Fruit fly (Drosophila melanogaster) whole organism, wandering third instar larva: Measurements from ENCODE around the gene CG45488.

Experiments
- Abd-B ChIP-seq: fragments of >200 bp; optimal IDR thresholded peaks from 2 replicates; lab custom pipeline; 2017; ENCODE audit warnings: missing biosample characterization, missing genetic modification characterization
- CG32264 ChIP-seq: fragments of 200-800 bp; sonication (Bioruptor generic); optimal IDR thresholded peaks from 2 replicates; lab custom pipeline; 2016; ENCODE audit warnings: missing biosample characterization, missing genetic modification characterization
- CG9705 ChIP-seq: fragments of 200-800 bp; sonication (Bioruptor generic); optimal IDR thresholded peaks from 2 replicates; lab custom pipeline; 2018; ENCODE audit warnings: missing biosample characterization, mild to moderate bottlenecking, missing genetic modification characterization
- CrebA ChIP-seq: fragments of 200-800 bp; sonication (Bioruptor generic); optimal IDR thresholded peaks from 2 replicates; lab custom pipeline; 2016; ENCODE audit warnings: missing biosample characterization, mild to moderate bottlenecking, missing genetic modification characterization, borderline replicate concordance
- Dfd ChIP-seq: fragments of >200 bp; optimal IDR thresholded peaks from 2 replicates; lab custom pipeline; 2017; ENCODE audit warnings: missing biosample characterization, missing genetic modification characterization
- Dif ChIP-seq: fragments of 200-275, 200-300 bp; sonication (Bioruptor generic); optimal IDR thresholded peaks from 2 replicates; lab custom pipeline; 2018; ENCODE audit warnings: missing biosample characterization, missing genetic modification characterization; ENCODE audit not compliant: partially characterized antibody
- GATAd ChIP-seq: sonication (Bioruptor generic); optimal IDR thresholded peaks from 2 replicates; lab custom pipeline; 2016; ENCODE audit warnings: missing biosample characterization, missing genetic modification characterization
- HLH106 ChIP-seq: fragments of 200-800 bp; optimal IDR thresholded peaks from 3 replicates; lab custom pipeline; 2019; ENCODE audit warnings: missing biosample characterization, mild to moderate bottlenecking, missing genetic modification characterization, moderate library complexity
- Hnf4 ChIP-seq: fragments of 200-800 bp; sonication (Bioruptor generic); optimal IDR thresholded peaks from 2 replicates; lab custom pipeline; 2016; ENCODE audit warnings: missing biosample characterization, mild to moderate bottlenecking, missing genetic modification characterization
- Hr78 ChIP-seq: fragments of >200 bp; optimal IDR thresholded peaks from 2 replicates; lab custom pipeline; 2017; ENCODE audit warnings: missing biosample characterization, missing genetic modification characterization
- Hr83 ChIP-seq: fragments of 200-300 bp; sonication (Bioruptor generic); optimal IDR thresholded peaks from 2 replicates; lab custom pipeline; 2016; ENCODE audit warnings: missing biosample characterization, mild to moderate bottlenecking, missing genetic modification characterization, moderate library complexity; ENCODE audit not compliant: poor library complexity, severe bottlenecking
- Jra ChIP-seq: sonication (Bioruptor generic); optimal IDR thresholded peaks from 2 replicates; lab custom pipeline; 2016; ENCODE audit warnings: missing biosample characterization, missing genetic modification characterization
- Mio ChIP-seq: sonication (Bioruptor generic); optimal IDR thresholded peaks from 2 replicates; lab custom pipeline; 2016; ENCODE audit warnings: missing biosample characterization, missing genetic modification characterization
- Myc ChIP-seq: fragments of >200 bp; optimal IDR thresholded peaks from 2 replicates; lab custom pipeline; 2017
- N ChIP-seq: fragments of >200 bp; optimal IDR thresholded peaks from 2 replicates; lab custom pipeline; 2018; ENCODE audit warnings: missing biosample characterization, missing external identifiers, missing genetic modification characterization
- OdsH ChIP-seq: fragments of 200-800 bp; sonication (Bioruptor generic); optimal IDR thresholded peaks from 2 replicates; lab custom pipeline; 2016; ENCODE audit warnings: missing biosample characterization, mild to moderate bottlenecking, missing genetic modification characterization
- Rel ChIP-seq, 2 experiments: fragments of 200-800 bp; sonication (Bioruptor generic) in 1 of 2; optimal IDR thresholded peaks; 2 replicates in 1 of 2; 3 replicates in 1 of 2; lab custom pipeline; 2016 to 2019; ENCODE audit warnings: mild to moderate bottlenecking in 2 of 2, missing biosample characterization in 2 of 2, missing genetic modification characterization in 2 of 2, moderate library complexity in 1 of 2
- Sp1 ChIP-seq: fragments of 200-800 bp; sonication (Bioruptor generic); optimal IDR thresholded peaks from 3 replicates; lab custom pipeline; 2019; ENCODE audit warnings: missing biosample characterization, mild to moderate bottlenecking, missing genetic modification characterization, moderate library complexity
- Vsx2 ChIP-seq: fragments of 200-300, 225-300 bp; sonication (Bioruptor generic); optimal IDR thresholded peaks from 2 replicates; lab custom pipeline; 2018; ENCODE audit warnings: missing biosample characterization, missing genetic modification characterization; ENCODE audit not compliant: partially characterized antibody
- br ChIP-seq: fragments of 200-800 bp; sonication (Bioruptor generic); optimal IDR thresholded peaks from 2 replicates; lab custom pipeline; 2016; ENCODE audit warnings: missing biosample characterization, missing genetic modification characterization
- brk ChIP-seq: fragments of 200-800 bp; sonication (Bioruptor generic); optimal IDR thresholded peaks from 2 replicates; lab custom pipeline; 2016; ENCODE audit warnings: missing biosample characterization, mild to moderate bottlenecking, missing genetic modification characterization
- dl ChIP-seq, 2 experiments: fragments of 175-275, 200-275 bp in 1 of 2; fragments of 200-275 bp in 1 of 2; sonication (Bioruptor generic); optimal IDR thresholded peaks; lab custom pipeline; 2018; ENCODE audit warnings: mild to moderate bottlenecking in 2 of 2, missing biosample characterization in 2 of 2, missing genetic modification characterization in 2 of 2, moderate library complexity in 2 of 2; ENCODE audit not compliant: partially characterized antibody in 2 of 2, insufficient read depth in 1 of 2
- dmrt93B ChIP-seq: fragments of 200-800 bp; sonication (Bioruptor generic); optimal IDR thresholded peaks from 2 replicates; lab custom pipeline; 2018; ENCODE audit warnings: missing biosample characterization, mild to moderate bottlenecking, missing genetic modification characterization
- dsf ChIP-seq: sonication (Bioruptor generic); optimal IDR thresholded peaks from 2 replicates; lab custom pipeline; 2016; ENCODE audit warnings: missing biosample characterization, missing genetic modification characterization, borderline replicate concordance
- ey ChIP-seq: fragments of 200-800 bp; sonication (Bioruptor generic); optimal IDR thresholded peaks from 2 replicates; lab custom pipeline; 2016; ENCODE audit warnings: missing biosample characterization, missing genetic modification characterization
- foxo ChIP-seq, 2 experiments: fragments of 200-800 bp; sonication (Bioruptor generic); optimal IDR thresholded peaks; 2 replicates in 1 of 2; 3 replicates in 1 of 2; lab custom pipeline; 2016 to 2017; ENCODE audit warnings: missing biosample characterization in 2 of 2, missing genetic modification characterization in 2 of 2
- fru ChIP-seq: fragments of 200-800 bp; sonication (Bioruptor generic); optimal IDR thresholded peaks from 3 replicates; lab custom pipeline; 2016; ENCODE audit warnings: missing biosample characterization, mild to moderate bottlenecking, missing genetic modification characterization
- h ChIP-seq: fragments of 200-800 bp; sonication (Bioruptor generic); optimal IDR thresholded peaks from 3 replicates; lab custom pipeline; 2016; ENCODE audit warnings: missing biosample characterization, mild to moderate bottlenecking, missing genetic modification characterization
- jim ChIP-seq: fragments of 175-275, 200-325 bp; sonication (Bioruptor generic); optimal IDR thresholded peaks from 2 replicates; lab custom pipeline; 2016; ENCODE audit warnings: missing biosample characterization, mild to moderate bottlenecking, missing genetic modification characterization
- lola ChIP-seq: fragments of >200 bp; optimal IDR thresholded peaks from 2 replicates; lab custom pipeline; 2017; ENCODE audit warnings: missing biosample characterization, missing genetic modification characterization
- pan ChIP-seq: fragments of >200 bp; optimal IDR thresholded peaks from 2 replicates; lab custom pipeline; 2017
- psq ChIP-seq: fragments of 200-800 bp; sonication (Bioruptor generic); optimal IDR thresholded peaks from 3 replicates; lab custom pipeline; 2017; ENCODE audit warnings: missing biosample characterization, mild to moderate bottlenecking, missing genetic modification characterization, moderate library complexity
- rgr ChIP-seq: fragments of 200-800 bp; sonication (Bioruptor generic); optimal IDR thresholded peaks from 3 replicates; lab custom pipeline; 2016; ENCODE audit warnings: missing biosample characterization, mild to moderate bottlenecking, missing genetic modification characterization
- sage ChIP-seq: fragments of 200-800 bp; sonication (Bioruptor generic); optimal IDR thresholded peaks from 2 replicates; lab custom pipeline; 2016; ENCODE audit warnings: missing biosample characterization, mild to moderate bottlenecking, missing genetic modification characterization
- sv ChIP-seq: fragments of 200-800 bp; sonication (Bioruptor generic); optimal IDR thresholded peaks from 3 replicates; lab custom pipeline; 2016; ENCODE audit warnings: missing biosample characterization, missing genetic modification characterization
- tai ChIP-seq: sonication (Bioruptor generic); optimal IDR thresholded peaks from 2 replicates; lab custom pipeline; 2016; ENCODE audit warnings: missing biosample characterization, missing genetic modification characterization
- usp ChIP-seq: fragments of >200 bp; optimal IDR thresholded peaks from 2 replicates; lab custom pipeline; 2017; ENCODE audit warnings: missing biosample characterization, missing genetic modification characterization
- woc ChIP-seq: sonication (Bioruptor generic); optimal IDR thresholded peaks from 2 replicates; lab custom pipeline; 2016; ENCODE audit warnings: missing biosample characterization, mild to moderate bottlenecking, missing genetic modification characterization

The CG45488 gene

dm6 chrX:19876836-19877468 is 43.3 kb downstream of the CG45488 start:
- TF ChIP-seq h (GFP tag; lab: Kevin White, UChicago) (peak; percentile 66), pan (lab: Kevin White, UChicago) (no peak), Mio (GFP tag; lab: Kevin White, UChicago) (no peak), dsf (no peak), Abd-B (GFP tag; lab: Kevin White, UChicago) (no peak), CrebA (GFP tag; lab: Kevin White, UChicago) (no peak), Myc (lab: Kevin White, UChicago) (no peak), sv (GFP tag; lab: Kevin White, UChicago) (no peak), CG32264 (GFP tag; lab: Kevin White, UChicago) (no peak), Sp1 (peak; percentile 65), rgr (GFP tag; lab: Kevin White, UChicago) (peak; percentile 72), fru (peak; percentile 81), dl (GFP tag; optimal IDR thresholded peaks at IDR 0.05; lab: Kevin White, UChicago; ENCODE audit: insufficient read depth in 1 of 2, partially characterized antibody in 2 of 2) (peak; percentile 57 to 75), GATAd (no peak), Rel (GFP tag; optimal IDR thresholded peaks at IDR 0.05; lab: Kevin White, UChicago) (no peak), Rel (tag; optimal IDR thresholded peaks at IDR 0.05; lab: Kevin White, UChicago) (no peak), Hnf4 (GFP tag; lab: Kevin White, UChicago) (peak; percentile 17), brk (GFP tag; lab: Kevin White, UChicago) (no peak), usp (GFP tag; lab: Kevin White, UChicago) (no peak), HLH106 (tag; lab: Kevin White, UChicago) (peak; percentile 74), woc (GFP tag; lab: Kevin White, UChicago) (peak; percentile 66), Dfd (GFP tag; lab: Kevin White, UChicago) (no peak), ey (GFP tag; lab: Kevin White, UChicago) (peak; percentile 70), psq (GFP tag; lab: Kevin White, UChicago) (peak; percentile 78), br (GFP tag; lab: Kevin White, UChicago) (peak; percentile 54), jim (GFP tag; lab: Kevin White, UChicago) (no peak), Jra (no peak), N (GFP tag; lab: Kevin White, UChicago) (no peak), Dif (peak; percentile 69), sage (GFP tag; lab: Kevin White, UChicago) (no peak), foxo (GFP tag; optimal IDR thresholded peaks at IDR 0.05; lab: Kevin White, UChicago) (peak in 1 of 2 experiments; percentile 81), dmrt93B (GFP tag; lab: Kevin White, UChicago) (peak; percentile 71), CG9705 (GFP tag; lab: Kevin White, UChicago) (peak; percentile 15), Hr83 (GFP tag; lab: Kevin White, UChicago) (no peak), Vsx2 (peak; percentile 10), lola (no peak), OdsH (GFP tag; lab: Kevin White, UChicago) (peak; percentile 74), Hr78 (no peak), tai (no peak)
- TF ChIP-seq, all 38 proteins: peak for 17

- TF ChIP-seq Sp1, result no peak
- no peak for TF ChIP-seq sv (GFP tag; lab: Kevin White, UChicago)
- no peak for TF ChIP-seq Hnf4 (GFP tag; lab: Kevin White, UChicago)
- TF ChIP-seq Hr83 (GFP tag; lab: Kevin White, UChicago), result no peak
- no peak for TF ChIP-seq dsf
- no peak for TF ChIP-seq h (GFP tag; lab: Kevin White, UChicago)
- no peak for TF ChIP-seq HLH106 (tag; lab: Kevin White, UChicago)
- no peak for TF ChIP-seq pan (lab: Kevin White, UChicago)
These were observed 44.6 kb downstream of the CG45488 start for dm6 chrX:19875629-19876028.
